Fruit fly (Drosophila melanogaster) whole organism, embryonic: ENCODE measurements around the gene CG6340.

Experiments
- B-H1 ChIP-seq: fragments of 200-800 bp; sonication (Bioruptor generic); IDR thresholded peaks from 3 replicates; pipeline ENCODE4 v1.3.6; 2022; ENCODE audit warnings: missing biosample characterization, missing genetic modification characterization
- B-H2 ChIP-seq: fragments of 200-800 bp; sonication (Bioruptor generic); optimal IDR thresholded peaks from 2 replicates; lab custom pipeline; 2018; ENCODE audit warnings: missing biosample characterization, mild to moderate bottlenecking, missing genetic modification characterization
- CG10267 ChIP-seq: fragments of 200-800 bp; sonication (Bioruptor generic); optimal IDR thresholded peaks from 2 replicates; lab custom pipeline; 2018; ENCODE audit warnings: missing biosample characterization, mild to moderate bottlenecking, missing genetic modification characterization, moderate library complexity
- CG11723 ChIP-seq: fragments of 200-800 bp; sonication (Bioruptor generic); optimal IDR thresholded peaks from 2 replicates; lab custom pipeline; 2017; ENCODE audit warnings: missing biosample characterization, mild to moderate bottlenecking, missing genetic modification characterization
- CG12155 ChIP-seq: fragments of 200-800 bp; sonication (Bioruptor generic); optimal IDR thresholded peaks from 3 replicates; lab custom pipeline; 2016; ENCODE audit warnings: missing biosample characterization, missing genetic modification characterization
- CG17802 ChIP-seq: fragments of 200-800 bp; sonication (Bioruptor generic); optimal IDR thresholded peaks from 2 replicates; lab custom pipeline; 2018; ENCODE audit warnings: missing biosample characterization, mild to moderate bottlenecking, missing genetic modification characterization, moderate library complexity
- CG2202 ChIP-seq: fragments of 200-800 bp; sonication (Bioruptor generic); optimal IDR thresholded peaks from 2 replicates; lab custom pipeline; 2018; ENCODE audit warnings: missing biosample characterization, mild to moderate bottlenecking, missing genetic modification characterization
- CG3163 ChIP-seq: fragments of 200-800 bp; sonication (Bioruptor generic); optimal IDR thresholded peaks from 3 replicates; lab custom pipeline; 2016; ENCODE audit warnings: missing biosample characterization, missing genetic modification characterization
- CG33213 ChIP-seq: fragments of 200-800 bp; sonication (Bioruptor generic); optimal IDR thresholded peaks from 3 replicates; lab custom pipeline; 2016; ENCODE audit warnings: missing biosample characterization, missing genetic modification characterization
- CG4820 ChIP-seq: fragments of 200-800 bp; sonication (Bioruptor generic); optimal IDR thresholded peaks from 3 replicates; lab custom pipeline; 2016; ENCODE audit warnings: missing biosample characterization, missing genetic modification characterization
- CG5180 ChIP-seq: fragments of 200-800 bp; sonication (Bioruptor generic); optimal IDR thresholded peaks from 3 replicates; lab custom pipeline; 2017; ENCODE audit warnings: missing biosample characterization, missing genetic modification characterization, mild to moderate bottlenecking, moderate library complexity, missing genetic modification reagents
- CG5245 ChIP-seq: fragments of 200-800 bp; sonication (Bioruptor generic); optimal IDR thresholded peaks from 3 replicates; lab custom pipeline; 2016; ENCODE audit warnings: missing biosample characterization, missing genetic modification characterization
- CG6813 ChIP-seq: fragments of 200-800 bp; sonication (Bioruptor generic); optimal IDR thresholded peaks from 2 replicates; lab custom pipeline; 2017; ENCODE audit warnings: missing biosample characterization, missing genetic modification characterization, mild to moderate bottlenecking, moderate library complexity, missing genetic modification reagents
- CG7357 ChIP-seq: fragments of 200-800 bp; sonication (Bioruptor generic); IDR thresholded peaks from 3 replicates; pipeline ENCODE4 v1.3.6; 2022; ENCODE audit warnings: missing biosample characterization, missing genetic modification characterization
- CG8478 ChIP-seq: fragments of >200 bp; optimal IDR thresholded peaks from 2 replicates; lab custom pipeline; 2018
- Deaf1 ChIP-seq: fragments of 200-800 bp; optimal IDR thresholded peaks from 3 replicates; lab custom pipeline; 2019; ENCODE audit warnings: missing biosample characterization, mild to moderate bottlenecking, missing genetic modification characterization, moderate library complexity
- Ets97D ChIP-seq: fragments of 200-800 bp; sonication (Bioruptor generic); optimal IDR thresholded peaks from 3 replicates; lab custom pipeline; 2016; ENCODE audit warnings: missing biosample characterization, missing genetic modification characterization
- Gsc ChIP-seq: fragments of 200-800 bp; sonication (Bioruptor generic); IDR thresholded peaks from 2 replicates; pipeline ENCODE4 v1.3.6; 2022; ENCODE audit warnings: missing biosample characterization, missing genetic modification characterization
- HHEX ChIP-seq: fragments of 200-800 bp; sonication (Bioruptor generic); optimal IDR thresholded peaks from 3 replicates; lab custom pipeline; 2017; ENCODE audit warnings: missing biosample characterization, mild to moderate bottlenecking, missing genetic modification characterization, missing genetic modification reagents
- Hr39 ChIP-seq: fragments of >200 bp; optimal IDR thresholded peaks from 2 replicates; lab custom pipeline; 2017
- MBD-R2 ChIP-seq: fragments of 200-800 bp; sonication (Bioruptor generic); IDR thresholded peaks from 2 replicates; pipeline ENCODE4 v1.3.6; 2022; ENCODE audit warnings: missing biosample characterization, missing genetic modification characterization
- MTF-1 ChIP-seq: fragments of 200-800 bp; sonication (Bioruptor generic); optimal IDR thresholded peaks from 2 replicates; lab custom pipeline; 2018; ENCODE audit warnings: missing biosample characterization, mild to moderate bottlenecking, missing genetic modification characterization, borderline replicate concordance
- Mes4 ChIP-seq: fragments of 200-800 bp; sonication (Bioruptor generic); optimal IDR thresholded peaks from 2 replicates; lab custom pipeline; 2016; ENCODE audit warnings: missing biosample characterization, missing genetic modification characterization
- Myb ChIP-seq: fragments of 200-800 bp; sonication (Bioruptor generic); optimal IDR thresholded peaks from 2 replicates; lab custom pipeline; 2016; ENCODE audit warnings: missing biosample characterization, missing genetic modification characterization
- Opbp ChIP-seq: fragments of 200-800 bp; sonication (Bioruptor generic); IDR thresholded peaks from 3 replicates; pipeline ENCODE4 v1.3.6; 2022; ENCODE audit warnings: missing biosample characterization, missing genetic modification characterization; ENCODE audit not compliant: partially characterized antibody
- PHDP ChIP-seq: fragments of 200-800 bp; sonication (Bioruptor generic); optimal IDR thresholded peaks from 3 replicates; lab custom pipeline; 2018; ENCODE audit warnings: missing biosample characterization, mild to moderate bottlenecking, missing genetic modification characterization, moderate library complexity
- Scr ChIP-seq: fragments of 200-800 bp; sonication (Bioruptor generic); IDR thresholded peaks from 2 replicates; pipeline ENCODE4 v1.3.6; 2022; ENCODE audit warnings: missing biosample characterization, missing genetic modification characterization; ENCODE audit not compliant: partially characterized antibody
- Ssrp ChIP-seq: fragments of 200-800 bp; sonication (Bioruptor generic); optimal IDR thresholded peaks from 2 replicates; lab custom pipeline; 2018; ENCODE audit warnings: missing biosample characterization, mild to moderate bottlenecking, missing genetic modification characterization, moderate library complexity
- TFAM ChIP-seq: fragments of 200-800 bp; sonication (Bioruptor generic); optimal IDR thresholded peaks from 2 replicates; lab custom pipeline; 2017; ENCODE audit warnings: missing biosample characterization, missing genetic modification characterization, inconsistent platforms
- Trl ChIP-seq, 3 experiments: fragments of >200 bp in 2 of 3; fragments of 200-800 bp in 1 of 3; sonication (Bioruptor generic) in 1 of 3; optimal IDR thresholded peaks; 2 replicates in 1 of 3; 3 replicates in 2 of 3; lab custom pipeline; 2016 to 2017; ENCODE audit warnings: missing biosample characterization in 1 of 3, missing genetic modification characterization in 1 of 3
- bcd ChIP-seq: fragments of 200-800 bp; sonication (Bioruptor generic); optimal IDR thresholded peaks from 2 replicates; lab custom pipeline; 2017; ENCODE audit warnings: missing biosample characterization, mild to moderate bottlenecking, missing genetic modification characterization
- bowl ChIP-seq: fragments of 200-800 bp; sonication (Bioruptor generic); IDR thresholded peaks from 2 replicates; pipeline ENCODE4 v1.3.6; 2022; ENCODE audit warnings: missing biosample characterization, missing genetic modification characterization
- ems ChIP-seq: fragments of 200-800 bp; sonication (Bioruptor generic); optimal IDR thresholded peaks from 3 replicates; lab custom pipeline; 2016; ENCODE audit warnings: missing biosample characterization, missing genetic modification characterization
- exex ChIP-seq: fragments of 200-800 bp; sonication (Bioruptor generic); optimal IDR thresholded peaks from 4 replicates; lab custom pipeline; 2018; ENCODE audit warnings: missing biosample characterization, mild to moderate bottlenecking, missing genetic modification characterization, moderate library complexity
- fd96Cb ChIP-seq: fragments of 200-800 bp; sonication (Bioruptor generic); optimal IDR thresholded peaks from 2 replicates; lab custom pipeline; 2018; ENCODE audit warnings: missing biosample characterization, mild to moderate bottlenecking, missing genetic modification characterization, moderate library complexity
- ind ChIP-seq: fragments of 200-800 bp; sonication (Bioruptor generic); optimal IDR thresholded peaks from 3 replicates; lab custom pipeline; 2016; ENCODE audit warnings: missing biosample characterization, missing genetic modification characterization
- jing ChIP-seq: fragments of 200-800 bp; sonication (Bioruptor generic); optimal IDR thresholded peaks from 2 replicates; lab custom pipeline; 2018; ENCODE audit warnings: missing biosample characterization, mild to moderate bottlenecking, missing genetic modification characterization
- kni ChIP-seq: fragments of 200-800 bp; sonication (Bioruptor generic); optimal IDR thresholded peaks from 3 replicates; lab custom pipeline; 2017; ENCODE audit warnings: mild to moderate bottlenecking, missing biosample characterization, missing genetic modification reagents, missing genetic modification characterization
- mld ChIP-seq: fragments of 200-800 bp; sonication (Bioruptor generic); IDR thresholded peaks from 3 replicates; pipeline ENCODE4 v1.3.6; 2022; ENCODE audit warnings: missing biosample characterization, missing genetic modification characterization; ENCODE audit not compliant: partially characterized antibody
- pan ChIP-seq, 4 experiments: fragments of >200 bp in 3 of 4; fragments of 200-800 bp in 1 of 4; sonication (Bioruptor generic) in 1 of 4; optimal IDR thresholded peaks in 3 of 4; IDR thresholded peaks in 1 of 4; 2 replicates each; pipeline versions ENCODE4 v1.3.6 to Lab custom; 2017 to 2022; ENCODE audit warnings: missing biosample characterization in 2 of 4, missing genetic modification characterization in 2 of 4, mixed read lengths in 1 of 4
- pb ChIP-seq: fragments of 200-800 bp; sonication (Bioruptor generic); optimal IDR thresholded peaks from 3 replicates; lab custom pipeline; 2016; ENCODE audit warnings: missing biosample characterization, missing genetic modification characterization
- repo ChIP-seq: fragments of 200-800 bp; sonication (Bioruptor generic); optimal IDR thresholded peaks from 2 replicates; lab custom pipeline; 2016; ENCODE audit warnings: missing biosample characterization, missing genetic modification characterization
- slou ChIP-seq: fragments of 200-800 bp; sonication (Bioruptor generic); optimal IDR thresholded peaks from 3 replicates; lab custom pipeline; 2016; ENCODE audit warnings: missing biosample characterization, missing genetic modification characterization
- sna ChIP-seq: fragments of 200-800 bp; sonication (Bioruptor generic); IDR thresholded peaks from 2 replicates; pipeline ENCODE4 v1.3.6; 2022; ENCODE audit warnings: missing biosample characterization, missing genetic modification characterization; ENCODE audit not compliant: partially characterized antibody
- sob ChIP-seq: fragments of 200-800 bp; sonication (Bioruptor generic); IDR thresholded peaks from 2 replicates; pipeline ENCODE4 v1.3.6; 2022; ENCODE audit warnings: missing biosample characterization, missing genetic modification characterization
- tap ChIP-seq: fragments of 200-800 bp; optimal IDR thresholded peaks from 3 replicates; lab custom pipeline; 2019; ENCODE audit warnings: missing biosample characterization, mild to moderate bottlenecking, missing genetic modification characterization, moderate library complexity
- tna ChIP-seq: fragments of 200-800 bp; sonication (Bioruptor generic); IDR thresholded peaks from 2 replicates; pipeline ENCODE4 v1.3.6; 2022; ENCODE audit warnings: missing biosample characterization, missing genetic modification characterization; ENCODE audit not compliant: partially characterized antibody
- twi ChIP-seq: fragments of 200-800 bp; optimal IDR thresholded peaks from 2 replicates; lab custom pipeline; 2019; ENCODE audit warnings: missing biosample characterization, mild to moderate bottlenecking, missing genetic modification characterization, moderate library complexity
- wek ChIP-seq: fragments of 200-800 bp; sonication (Bioruptor generic); optimal IDR thresholded peaks from 3 replicates; lab custom pipeline; 2018; ENCODE audit warnings: missing biosample characterization, mild to moderate bottlenecking, missing genetic modification characterization, moderate library complexity

Gene CG6340

dm6 chrX:15498791-15499190 is 16.6 kb downstream of the CG6340 start (continued):
- TF ChIP-seq Trl (optimal IDR thresholded peaks at IDR 0.05; lab: Kevin White, UChicago) (no peak), Trl (GFP tag; optimal IDR thresholded peaks at IDR 0.05; lab: Kevin White, UChicago) (peak; percentile 21), fd96Cb (no peak), Mes4 (peak; percentile 33), Deaf1 (tag; lab: Kevin White, UChicago) (peak; percentile 99), ind (GFP tag; lab: Kevin White, UChicago) (no peak), Opbp (GFP tag; lab: Robert Waterston, UW) (peak; percentile 53; the same call in 1 of the 3 replicates), CG8478 (lab: Kevin White, UChicago) (no peak), CG6813 (GFP tag; lab: Kevin White, UChicago) (peak; percentile 5), sob (0 out of 2 replicates have a peak, but pooled peaks have one; percentile 15), MBD-R2 (0 out of 2 replicates have a peak, but pooled peaks have one; percentile 12), jing (GFP tag; lab: Kevin White, UChicago) (peak; percentile 27), CG7357 (GFP tag; lab: Robert Waterston, UW) (0 out of 3 replicates have a peak, but pooled peaks have one; percentile 17), Hr39 (lab: Kevin White, UChicago) (no peak), CG3163 (GFP tag; lab: Kevin White, UChicago) (no peak), CG33213 (peak; percentile 13), TFAM (GFP tag; lab: Kevin White, UChicago) (no peak), Scr (GFP tag; lab: Robert Waterston, UW) (peak; percentile 13; the same call in 1 of the 2 replicates), slou (GFP tag; lab: Kevin White, UChicago) (no peak), CG4820 (GFP tag; lab: Kevin White, UChicago) (no peak), repo (GFP tag; lab: Kevin White, UChicago) (no peak), CG17802 (tag; lab: Kevin White, UChicago) (no peak), Gsc (GFP tag; lab: Robert Waterston, UW) (no peak), HHEX (peak; percentile 1), CG12155 (GFP tag; lab: Kevin White, UChicago) (peak; percentile 53), CG10267 (tag; lab: Kevin White, UChicago) (no peak), Myb (GFP tag; lab: Kevin White, UChicago) (no peak), CG2202 (tag; lab: Kevin White, UChicago) (no peak), B-H1 (GFP tag; lab: Robert Waterston, UW) (no peak), bcd (GFP tag; lab: Kevin White, UChicago) (no peak), bowl (GFP tag; lab: Robert Waterston, UW) (0 out of 2 replicates have a peak, but pooled peaks have one; percentile 20), sna (GFP tag; lab: Robert Waterston, UW) (no peak), ems (GFP tag; lab: Kevin White, UChicago) (peak; percentile 20), mld (no peak), CG5180 (GFP tag; lab: Kevin White, UChicago) (peak; percentile 43), twi (tag; lab: Kevin White, UChicago) (peak; percentile 44), pan (optimal IDR thresholded peaks at IDR 0.05; lab: Kevin White, UChicago) (no peak), pan (GFP tag; optimal IDR thresholded peaks at IDR 0.05 in 1 of 2, IDR thresholded peaks at IDR 0.05 in 1 of 2) (peak in 1 of 2 experiments; percentile 12), B-H2 (GFP tag; lab: Kevin White, UChicago) (no peak), CG5245 (GFP tag; lab: Kevin White, UChicago) (peak; percentile 3), tap (tag; lab: Kevin White, UChicago) (peak; percentile 15), PHDP (tag; lab: Kevin White, UChicago) (peak; percentile 21), CG11723 (GFP tag; lab: Kevin White, UChicago) (peak; percentile 18), MTF-1 (GFP tag; lab: Kevin White, UChicago) (peak; percentile 47), kni (peak; percentile 5), wek (GFP tag; lab: Kevin White, UChicago) (no peak), Ets97D (GFP tag; lab: Kevin White, UChicago) (peak; percentile 35), Ssrp (no peak), tna (GFP tag; lab: Robert Waterston, UW) (peak; percentile 33; the same call in 1 of the 2 replicates), pb (GFP tag; lab: Kevin White, UChicago) (peak; percentile 12), exex (no peak)
